Fruit fly (Drosophila melanogaster): ENCODE data around the gene kay.

Gene kay

dm6 chr3R:29797183-29797582, 31.4 kb downstream of the kay start:
- no peak for TF ChIP-seq Clk (GFP tag; optimal IDR thresholded peaks at IDR 0.05)
- TF ChIP-seq Mnt (GFP tag; optimal IDR thresholded peaks at IDR 0.05): no peak
- TF ChIP-seq Crg-1 (GFP tag; optimal IDR thresholded peaks at IDR 0.05): no peak
- peak; percentile 76 for TF ChIP-seq tj (GFP tag; optimal IDR thresholded peaks at IDR 0.05)
- no peak for TF ChIP-seq CG7101 (tag; optimal IDR thresholded peaks at IDR 0.05)
- peak; percentile 23 for TF ChIP-seq CG12768 (GFP tag; optimal IDR thresholded peaks at IDR 0.05)
- no peak for TF ChIP-seq pad (GFP tag; optimal IDR thresholded peaks at IDR 0.05)
- peak; percentile 64 to 95 for TF ChIP-seq cnc (optimal IDR thresholded peaks at IDR 0.05)
- TF ChIP-seq ovo (GFP tag; optimal IDR thresholded peaks at IDR 0.05): no peak
- no peak for TF ChIP-seq Hr96 (GFP tag; optimal IDR thresholded peaks at IDR 0.05)
- TF ChIP-seq CG5204 (GFP tag; optimal IDR thresholded peaks at IDR 0.05): no peak

dm6 chr3R:29798966-29799680, 33.3 kb downstream of the kay start, which contains the start of the genes Rnb and Drice:
TSS of gene Rnb (minus strand) at chr3R:29799354.
TSS of gene Drice (plus strand) at chr3R:29799658.
- TF ChIP-seq CG1620 (GFP tag; optimal IDR thresholded peaks at IDR 0.05): peak; percentile 37
- TF ChIP-seq cic (GFP tag; optimal IDR thresholded peaks at IDR 0.05): peak; percentile 21
- peak; percentile 71 for TF ChIP-seq CG7045 (GFP tag; optimal IDR thresholded peaks at IDR 0.05)
- peak; percentile 5 for TF ChIP-seq ovo (GFP tag; optimal IDR thresholded peaks at IDR 0.05)
- no peak for TF ChIP-seq kay (GFP tag; ENCODE audit: borderline replicate concordance)
- TF ChIP-seq CG11617 (GFP tag; optimal IDR thresholded peaks at IDR 0.05): peak; percentile 49
- peak; percentile 38 for TF ChIP-seq tj (GFP tag; optimal IDR thresholded peaks at IDR 0.05)
- no peak for TF ChIP-seq cnc (optimal IDR thresholded peaks at IDR 0.05)
- no peak for TF ChIP-seq Hr96 (GFP tag; optimal IDR thresholded peaks at IDR 0.05)
- TF ChIP-seq Crg-1 (GFP tag; optimal IDR thresholded peaks at IDR 0.05): no peak
- TF ChIP-seq bab1 (GFP tag; optimal IDR thresholded peaks at IDR 0.05): no peak
- no peak for TF ChIP-seq toe (GFP tag; optimal IDR thresholded peaks at IDR 0.05)
- peak; percentile 19 for TF ChIP-seq Clk (GFP tag; optimal IDR thresholded peaks at IDR 0.05)
- TF ChIP-seq CG14711 (tag; optimal IDR thresholded peaks at IDR 0.05): peak; percentile 60
- peak; percentile 80 for TF ChIP-seq CG12768 (GFP tag; optimal IDR thresholded peaks at IDR 0.05)
- TF ChIP-seq CG5204 (GFP tag; optimal IDR thresholded peaks at IDR 0.05): no peak
- peak; percentile 50 for TF ChIP-seq Mnt (GFP tag; optimal IDR thresholded peaks at IDR 0.05)
- peak; percentile 72 for TF ChIP-seq CG7101 (tag; optimal IDR thresholded peaks at IDR 0.05)
- TF ChIP-seq pad (GFP tag; optimal IDR thresholded peaks at IDR 0.05): peak; percentile 60
- TF ChIP-seq CG33017 (tag; optimal IDR thresholded peaks at IDR 0.05): peak; percentile 2

- TF ChIP-seq CG14711 (tag; optimal IDR thresholded peaks at IDR 0.05): no peak
- TF ChIP-seq bab1 (GFP tag; optimal IDR thresholded peaks at IDR 0.05): peak; percentile 14
- no peak for TF ChIP-seq cic (GFP tag; optimal IDR thresholded peaks at IDR 0.05)
- TF ChIP-seq pad (GFP tag; optimal IDR thresholded peaks at IDR 0.05): no peak
- TF ChIP-seq Clk (GFP tag; optimal IDR thresholded peaks at IDR 0.05): no peak
- TF ChIP-seq toe (GFP tag; optimal IDR thresholded peaks at IDR 0.05): no peak
- TF ChIP-seq Crg-1 (GFP tag; optimal IDR thresholded peaks at IDR 0.05): no peak
- TF ChIP-seq Mnt (GFP tag; optimal IDR thresholded peaks at IDR 0.05): no peak
- no peak for TF ChIP-seq kay (GFP tag; ENCODE audit: borderline replicate concordance)
- TF ChIP-seq CG7101 (tag; optimal IDR thresholded peaks at IDR 0.05): no peak
- TF ChIP-seq CG1620 (GFP tag; optimal IDR thresholded peaks at IDR 0.05): no peak
- TF ChIP-seq CG5204 (GFP tag; optimal IDR thresholded peaks at IDR 0.05): no peak
- no peak for TF ChIP-seq CG11617 (GFP tag; optimal IDR thresholded peaks at IDR 0.05)
- peak in 1 of 2 experiments; percentile 83 for TF ChIP-seq cnc (optimal IDR thresholded peaks at IDR 0.05)
Observed at dm6 chr3R:29799681-29800028, 33.9 kb downstream of the kay start.

dm6 chr3R:29802753-29803313, 37.0 kb downstream of the kay start, which contains the start of the genes Etfb and CG7789:
TSS of gene Etfb (minus strand) at chr3R:29802945.
TSS of gene CG7789 (plus strand) at chr3R:29803196.
- TF ChIP-seq CG11617 (GFP tag; optimal IDR thresholded peaks at IDR 0.05) (peak; percentile 95), toe (GFP tag; optimal IDR thresholded peaks at IDR 0.05) (peak; percentile 99), cic (GFP tag; optimal IDR thresholded peaks at IDR 0.05) (peak; percentile 72), CG14711 (tag; optimal IDR thresholded peaks at IDR 0.05) (peak; percentile 53), CG1620 (GFP tag; optimal IDR thresholded peaks at IDR 0.05) (peak; percentile 92), cnc (optimal IDR thresholded peaks at IDR 0.05) (no peak), ovo (GFP tag; optimal IDR thresholded peaks at IDR 0.05) (peak; percentile 89), CG5204 (GFP tag; optimal IDR thresholded peaks at IDR 0.05) (no peak), bab1 (GFP tag; optimal IDR thresholded peaks at IDR 0.05) (peak; percentile 86), Clk (GFP tag; optimal IDR thresholded peaks at IDR 0.05) (peak; percentile 91), Hr96 (GFP tag; optimal IDR thresholded peaks at IDR 0.05) (peak; percentile 97), CG33017 (tag; optimal IDR thresholded peaks at IDR 0.05) (peak; percentile 80), Crg-1 (GFP tag; optimal IDR thresholded peaks at IDR 0.05) (peak; percentile 91), CG12768 (GFP tag; optimal IDR thresholded peaks at IDR 0.05) (peak; percentile 98), kay (GFP tag; ENCODE audit: borderline replicate concordance) (no peak), CG7045 (GFP tag; optimal IDR thresholded peaks at IDR 0.05) (peak; percentile 90), tj (GFP tag; optimal IDR thresholded peaks at IDR 0.05) (peak; percentile 88), CG7101 (tag; optimal IDR thresholded peaks at IDR 0.05) (peak; percentile 88), Mnt (GFP tag; optimal IDR thresholded peaks at IDR 0.05) (peak; percentile 89), pad (GFP tag; optimal IDR thresholded peaks at IDR 0.05) (peak; percentile 53)

dm6 chr3R:29806682-29807393, 41.0 kb downstream of the kay start, which contains the start of the genes ca and ncd:
TSS of gene ca (plus strand) at chr3R:29806811.
TSS of gene ncd (minus strand) at chr3R:29807127.
- peak; percentile 49 for TF ChIP-seq CG11617 (GFP tag; optimal IDR thresholded peaks at IDR 0.05)
- TF ChIP-seq Mnt (GFP tag; optimal IDR thresholded peaks at IDR 0.05): peak; percentile 1
- TF ChIP-seq bab1 (GFP tag; optimal IDR thresholded peaks at IDR 0.05): peak; percentile 32
- TF ChIP-seq CG14711 (tag; optimal IDR thresholded peaks at IDR 0.05): no peak

All from whole organism, adult.